Fruit fly (Drosophila melanogaster): Measurements from ENCODE around the gene CG7326.

Gene CG7326

dm6 chrX:18893433-18893832 is 29.9 kb upstream of the CG7326 start, which contains the start of gene Flacc:
Flacc (minus strand) TSS chrX:18893636.
- TF ChIP-seq tll (GFP tag; optimal IDR thresholded peaks at IDR 0.05) (no peak), CG11093 (GFP tag; IDR thresholded peaks at IDR 0.05) (no peak), CG10431 (GFP tag; optimal IDR thresholded peaks at IDR 0.05) (no peak), Dbx (GFP tag; IDR thresholded peaks at IDR 0.05) (no peak), CG30431 (GFP tag; optimal IDR thresholded peaks at IDR 0.05) (no peak), Fer1 (GFP tag; optimal IDR thresholded peaks at IDR 0.05) (no peak), CG12744 (GFP tag; optimal IDR thresholded peaks at IDR 0.05) (no peak), CG15011 (GFP tag; optimal IDR thresholded peaks at IDR 0.05) (no peak), gcm (GFP tag; optimal IDR thresholded peaks at IDR 0.05) (no peak), CG32772 (GFP tag; IDR thresholded peaks at IDR 0.05) (no peak), CrebB (tag; optimal IDR thresholded peaks at IDR 0.05) (no peak), dm (GFP tag; optimal IDR thresholded peaks at IDR 0.05) (no peak), nerfin-2 (GFP tag; IDR thresholded peaks at IDR 0.05; ENCODE audit: partially characterized antibody) (peak; percentile 73), CG11085 (GFP tag; IDR thresholded peaks at IDR 0.05) (no peak), ranshi (GFP tag; IDR thresholded peaks at IDR 0.05) (no peak), CG6254 (GFP tag; optimal IDR thresholded peaks at IDR 0.05) (no peak), CG4360 (GFP tag; IDR thresholded peaks at IDR 0.05) (no peak), CG16863 (GFP tag; optimal IDR thresholded peaks at IDR 0.05) (no peak), phol (tag; optimal IDR thresholded peaks at IDR 0.05) (no peak), lmd (GFP tag; IDR thresholded peaks at IDR 0.05) (no peak), CG10543 (GFP tag; optimal IDR thresholded peaks at IDR 0.05) (no peak), Side (GFP tag; optimal IDR thresholded peaks at IDR 0.05) (no peak), fd102C (GFP tag; optimal IDR thresholded peaks at IDR 0.05) (no peak), dysf (GFP tag; IDR thresholded peaks at IDR 0.05) (no peak), nerfin-1 (tag; optimal IDR thresholded peaks at IDR 0.05) (no peak), CG3163 (GFP tag; optimal IDR thresholded peaks at IDR 0.05) (no peak), fd96Cb (tag; optimal IDR thresholded peaks at IDR 0.05) (no peak), yki (optimal IDR thresholded peaks at IDR 0.05) (no peak), CG3726 (GFP tag; IDR thresholded peaks at IDR 0.05) (no peak), CG7839 (tag; optimal IDR thresholded peaks at IDR 0.05) (no peak), E2f1 (GFP tag; IDR thresholded peaks at IDR 0.05) (no peak), pita (GFP tag; optimal IDR thresholded peaks at IDR 0.05) (no peak), bigmax (GFP tag; optimal IDR thresholded peaks at IDR 0.05) (no peak), CG4424 (GFP tag; optimal IDR thresholded peaks at IDR 0.05) (no peak), btn (GFP tag; optimal IDR thresholded peaks at IDR 0.05) (no peak), bsh (GFP tag; optimal IDR thresholded peaks at IDR 0.05) (no peak), so (GFP tag; IDR thresholded peaks at IDR 0.05) (no peak), psq (GFP tag; optimal IDR thresholded peaks at IDR 0.05) (no peak), BEAF-32 (GFP tag; optimal IDR thresholded peaks at IDR 0.05) (peak; percentile 76), zf30C (GFP tag; optimal IDR thresholded peaks at IDR 0.05) (no peak), sug (tag; optimal IDR thresholded peaks at IDR 0.05) (no peak), CG17568 (GFP tag; optimal IDR thresholded peaks at IDR 0.05) (no peak), her (GFP tag; optimal IDR thresholded peaks at IDR 0.05) (no peak), eyg (GFP tag; optimal IDR thresholded peaks at IDR 0.05) (no peak), CG16815 (GFP tag; optimal IDR thresholded peaks at IDR 0.05) (no peak), Sry-δ (GFP tag; optimal IDR thresholded peaks at IDR 0.05) (peak; percentile 55), CG15696 (tag; optimal IDR thresholded peaks at IDR 0.05) (no peak), scrt (GFP tag; optimal IDR thresholded peaks at IDR 0.05) (no peak), luna (GFP tag; optimal IDR thresholded peaks at IDR 0.05) (no peak), slp2 (GFP tag; optimal IDR thresholded peaks at IDR 0.05) (no peak), CG18476 (GFP tag; optimal IDR thresholded peaks at IDR 0.05) (no peak), Hr39 (optimal IDR thresholded peaks at IDR 0.05) (no peak), CG10565 (GFP tag; optimal IDR thresholded peaks at IDR 0.05) (no peak)
